Worm (Caenorhabditis elegans) whole organism, L4 larva: ENCODE data around the gene pno-1.
A peak's percentile ranks its signal among the peaks of the same experiment; 100 is the strongest.

Experiments used
- D1046.2 ChIP-seq: fragments of 200-800 bp; sonication (Bioruptor generic); IDR thresholded peaks from 2 replicates; pipeline ENCODE4 v1.3.6; 2022; ENCODE audit warnings: missing genetic modification characterization, missing compliant biosample characterization
- F37D6.2 ChIP-seq: sonication (generic microtip); optimal IDR thresholded peaks from 2 replicates; lab custom pipeline; 2016; ENCODE audit warnings: mild to moderate bottlenecking, missing genetic modification characterization, missing compliant biosample characterization
- F44E2.7 ChIP-seq: fragments of 200-800 bp; sonication (Bioruptor generic); IDR thresholded peaks from 2 replicates; pipeline ENCODE4 v2.1.2; 2022; ENCODE audit warnings: missing genetic modification characterization, missing compliant biosample characterization
- R02D3.7 ChIP-seq: fragments of 150-350 bp; sonication (generic microtip); optimal IDR thresholded peaks from 3 replicates; lab custom pipeline; 2014; ENCODE audit warnings: missing biosample characterization, missing genetic modification characterization
- T20F7.1 ChIP-seq: fragments of 200-800 bp; sonication (Bioruptor generic); optimal IDR thresholded peaks from 2 replicates; lab custom pipeline; 2018; ENCODE audit warnings: mild to moderate bottlenecking, missing genetic modification characterization, missing compliant biosample characterization
- T26A8.4 ChIP-seq: fragments of 200-800 bp; sonication (Bioruptor generic); IDR thresholded peaks from 2 replicates; pipeline ENCODE4 v1.3.6; 2022; ENCODE audit warnings: missing genetic modification characterization, missing compliant biosample characterization
- Y48G9A.11 ChIP-seq: fragments of 200-800 bp; sonication (Bioruptor generic); IDR thresholded peaks from 2 replicates; pipeline ENCODE4 v1.3.6; 2022; ENCODE audit warnings: missing genetic modification reagents, missing genetic modification characterization, missing compliant biosample characterization
- ZK337.2 ChIP-seq: fragments of 200-800 bp; sonication (Bioruptor generic); IDR thresholded peaks from 2 replicates; pipeline ENCODE4 v1.3.6; 2022; ENCODE audit warnings: missing genetic modification reagents, missing genetic modification characterization, missing compliant biosample characterization
- aly-2 ChIP-seq: sonication (generic microtip); optimal IDR thresholded peaks from 2 replicates; lab custom pipeline; 2018; ENCODE audit warnings: missing biosample characterization, missing genetic modification characterization
- ama-1 ChIP-seq: fragments of 150-350 bp; optimal IDR thresholded peaks from 2 replicates; lab custom pipeline; 2014; ENCODE audit warnings: inconsistent platforms, mixed read lengths
- arid-1 ChIP-seq: fragments of 200-800 bp; sonication (Bioruptor generic); conservative IDR thresholded peaks from 2 replicates; pipeline ENCODE4 v1.3.6; 2022; ENCODE audit warnings: missing genetic modification reagents, missing genetic modification characterization, missing compliant biosample characterization
- ceh-20 ChIP-seq: fragments of 200-800 bp; sonication (Bioruptor generic); IDR thresholded peaks from 2 replicates; pipeline ENCODE4 v1.3.6; 2022; ENCODE audit warnings: missing genetic modification reagents, missing genetic modification characterization, missing compliant biosample characterization
- ceh-28 ChIP-seq: fragments of 150-350 bp; optimal IDR thresholded peaks from 2 replicates; lab custom pipeline; 2014; ENCODE audit warnings: missing biosample characterization, missing genetic modification reagents, missing genetic modification characterization
- ceh-44 ChIP-seq: fragments of 200-800 bp; sonication (Bioruptor generic); IDR thresholded peaks from 2 replicates; pipeline ENCODE4 v1.3.6; 2022; ENCODE audit warnings: missing genetic modification reagents, missing genetic modification characterization, missing compliant biosample characterization
- ceh-62 ChIP-seq: sonication (generic microtip); optimal IDR thresholded peaks from 2 replicates; lab custom pipeline; 2017; ENCODE audit warnings: missing biosample characterization, missing genetic modification characterization
- ceh-82 ChIP-seq: sonication (generic microtip); optimal IDR thresholded peaks from 2 replicates; lab custom pipeline; 2017; ENCODE audit warnings: missing biosample characterization, missing genetic modification characterization
- cey-2 ChIP-seq: sonication (generic microtip); optimal IDR thresholded peaks from 3 replicates; lab custom pipeline; 2017; ENCODE audit warnings: missing genetic modification characterization, mild to moderate bottlenecking, missing compliant biosample characterization, antibody characterized with exemption, borderline replicate concordance; ENCODE audit not compliant: insufficient read depth
- ctbp-1 ChIP-seq: fragments of 200-800 bp; sonication (Bioruptor generic); IDR thresholded peaks from 2 replicates; pipeline ENCODE4 v1.3.6; 2022; ENCODE audit warnings: missing genetic modification reagents, missing genetic modification characterization, missing compliant biosample characterization
- dmd-8 ChIP-seq: fragments of 200-800 bp; sonication (Bioruptor generic); IDR thresholded peaks from 2 replicates; pipeline ENCODE4 v1.3.6; 2022; ENCODE audit warnings: missing genetic modification characterization, missing compliant biosample characterization
- dmd-9 ChIP-seq: fragments of 200-800 bp; sonication (Bioruptor generic); IDR thresholded peaks from 2 replicates; pipeline ENCODE4 v1.3.6; 2022; ENCODE audit warnings: missing genetic modification reagents, missing genetic modification characterization, missing compliant biosample characterization
- dpl-1 ChIP-seq: fragments of 150-350 bp; optimal IDR thresholded peaks from 2 replicates; lab custom pipeline; 2014; ENCODE audit warnings: missing biosample characterization, missing genetic modification reagents, missing genetic modification characterization
- dve-1 ChIP-seq: sonication (generic microtip); optimal IDR thresholded peaks from 2 replicates; lab custom pipeline; 2017; ENCODE audit warnings: antibody characterized with exemption, mild to moderate bottlenecking, missing genetic modification characterization, missing compliant biosample characterization; ENCODE audit not compliant: insufficient read depth
- gei-8 ChIP-seq: fragments of 200-800 bp; sonication (Bioruptor generic); optimal IDR thresholded peaks from 2 replicates; lab custom pipeline; 2018; ENCODE audit warnings: mild to moderate bottlenecking, missing genetic modification characterization, missing compliant biosample characterization
- hif-1 ChIP-seq, 2 experiments: sonication (generic microtip); optimal IDR thresholded peaks; 2 replicates each; lab custom pipeline; 2016 to 2017; ENCODE audit warnings: missing compliant biosample characterization in 2 of 2, missing genetic modification characterization in 2 of 2, missing genetic modification reagents in 2 of 2, missing genotype in 2 of 2, mild to moderate bottlenecking in 1 of 2
- hlh-11 ChIP-seq: fragments of 200-800 bp; sonication (Bioruptor generic); optimal IDR thresholded peaks from 2 replicates; lab custom pipeline; 2018; ENCODE audit warnings: mild to moderate bottlenecking, missing genetic modification characterization, missing compliant biosample characterization
- hmg-1.1 ChIP-seq: fragments of 200-800 bp; sonication (Bioruptor generic); IDR thresholded peaks from 2 replicates; pipeline ENCODE4 v1.3.6; 2022; ENCODE audit warnings: missing genetic modification reagents, missing genetic modification characterization, missing compliant biosample characterization
- lim-7 ChIP-seq: fragments of 200-800 bp; sonication (Bioruptor generic); IDR thresholded peaks from 2 replicates; pipeline ENCODE4 v1.3.6; 2022; ENCODE audit warnings: missing genetic modification characterization, missing compliant biosample characterization
- lin-1 ChIP-seq: fragments of 200-800 bp; sonication (Bioruptor generic); IDR thresholded peaks from 2 replicates; pipeline ENCODE4 v1.3.6; 2022; ENCODE audit warnings: missing genetic modification reagents, missing genetic modification characterization, missing compliant biosample characterization
- lin-15B ChIP-seq: fragments of 150-350 bp; sonication (generic microtip); optimal IDR thresholded peaks from 3 replicates; lab custom pipeline; 2014; ENCODE audit warnings: missing biosample characterization, missing genetic modification characterization
- lsy-2 ChIP-seq, 2 experiments: fragments of 150-350 bp in 1 of 2; sonication (generic microtip) in 1 of 2; optimal IDR thresholded peaks; 2 replicates each; lab custom pipeline; 2014 to 2017; ENCODE audit warnings: missing biosample characterization in 2 of 2, missing genetic modification characterization in 2 of 2
- mdl-1 ChIP-seq, 2 experiments: fragments of 150-350 bp in 1 of 2; sonication (generic microtip) in 1 of 2; optimal IDR thresholded peaks; 2 replicates each; lab custom pipeline; 2014 to 2017; ENCODE audit warnings: missing biosample characterization in 2 of 2, missing genetic modification characterization in 2 of 2
- mdt-29 ChIP-seq: fragments of 200-800 bp; sonication (Bioruptor generic); IDR thresholded peaks from 2 replicates; pipeline ENCODE4 v1.3.6; 2022; ENCODE audit warnings: missing genetic modification reagents, missing genetic modification characterization, missing compliant biosample characterization
- mep-1 ChIP-seq: fragments of 150-350 bp; sonication (generic microtip); optimal IDR thresholded peaks from 3 replicates; lab custom pipeline; 2014; ENCODE audit warnings: missing biosample characterization, missing genetic modification characterization
- mxl-3 ChIP-seq: fragments of 200-800 bp; sonication (Bioruptor generic); optimal IDR thresholded peaks from 2 replicates; lab custom pipeline; 2018; ENCODE audit warnings: mild to moderate bottlenecking, missing genetic modification characterization, missing compliant biosample characterization
- nhr-102 ChIP-seq: sonication (generic microtip); optimal IDR thresholded peaks from 2 replicates; lab custom pipeline; 2016; ENCODE audit warnings: mild to moderate bottlenecking, missing genetic modification characterization, moderate library complexity, missing compliant biosample characterization
- nhr-111 ChIP-seq: fragments of 200-800 bp; sonication (Bioruptor generic); optimal IDR thresholded peaks from 2 replicates; lab custom pipeline; 2018; ENCODE audit warnings: mild to moderate bottlenecking, missing genetic modification characterization, missing compliant biosample characterization
- nhr-25 ChIP-seq: sonication (generic microtip); optimal IDR thresholded peaks from 2 replicates; lab custom pipeline; 2017; ENCODE audit warnings: missing genetic modification characterization, mild to moderate bottlenecking, missing compliant biosample characterization, antibody characterized with exemption, moderate library complexity, borderline replicate concordance; ENCODE audit not compliant: insufficient read depth
- nhr-41 ChIP-seq: fragments of 200-800 bp; sonication (Bioruptor generic); IDR thresholded peaks from 2 replicates; pipeline ENCODE4 v1.3.6; 2022; ENCODE audit warnings: missing genetic modification reagents, missing genetic modification characterization, missing compliant biosample characterization
- nhr-48 ChIP-seq: sonication (generic microtip); optimal IDR thresholded peaks from 2 replicates; lab custom pipeline; 2016; ENCODE audit warnings: mild to moderate bottlenecking, missing genetic modification characterization, missing compliant biosample characterization
- nhr-6 ChIP-seq: fragments of 150-350 bp; optimal IDR thresholded peaks from 2 replicates; lab custom pipeline; 2014; ENCODE audit warnings: missing biosample characterization, missing genetic modification characterization
- nhr-77 ChIP-seq: fragments of 150-350 bp; optimal IDR thresholded peaks from 2 replicates; lab custom pipeline; 2014; ENCODE audit warnings: missing biosample characterization, missing genetic modification characterization
- pha-4 ChIP-seq, 2 experiments: fragments of 150-350 bp in 1 of 2; fragments of 200-800 bp in 1 of 2; sonication (Bioruptor generic) in 1 of 2; IDR thresholded peaks in 1 of 2; optimal IDR thresholded peaks in 1 of 2; 2 replicates each; pipeline versions ENCODE4 v1.3.6 to Lab custom; 2014 to 2022; ENCODE audit warnings: missing genetic modification characterization in 2 of 2, missing genetic modification reagents in 2 of 2, missing biosample characterization in 1 of 2, missing compliant biosample characterization in 1 of 2
- php-3 ChIP-seq: fragments of 200-800 bp; sonication (Bioruptor generic); IDR thresholded peaks from 2 replicates; pipeline ENCODE4 v1.3.6; 2022; ENCODE audit warnings: missing genetic modification reagents, missing genetic modification characterization, missing compliant biosample characterization
- rbr-2 ChIP-seq: sonication (generic microtip); optimal IDR thresholded peaks from 2 replicates; lab custom pipeline; 2016; ENCODE audit warnings: missing genotype, missing genetic modification characterization, missing compliant biosample characterization
- sdz-12 ChIP-seq: fragments of 200-800 bp; sonication (Bioruptor generic); optimal IDR thresholded peaks from 2 replicates; lab custom pipeline; 2018; ENCODE audit warnings: mild to moderate bottlenecking, missing genetic modification characterization, missing compliant biosample characterization
- set-16 ChIP-seq: fragments of 200-800 bp; sonication (Bioruptor generic); IDR thresholded peaks from 2 replicates; pipeline ENCODE4 v1.3.6; 2022; ENCODE audit warnings: missing genetic modification reagents, missing genetic modification characterization, missing compliant biosample characterization
- spr-1 ChIP-seq: sonication (generic microtip); optimal IDR thresholded peaks from 2 replicates; lab custom pipeline; 2016; ENCODE audit warnings: mild to moderate bottlenecking, missing genetic modification characterization, missing compliant biosample characterization
- unc-130 ChIP-seq: sonication (generic microtip); optimal IDR thresholded peaks from 2 replicates; lab custom pipeline; 2016; ENCODE audit warnings: missing genetic modification reagents, missing genetic modification characterization, missing compliant biosample characterization
- zfp-2 ChIP-seq: sonication (generic microtip); optimal IDR thresholded peaks from 2 replicates; lab custom pipeline; 2016; ENCODE audit warnings: mild to moderate bottlenecking, missing genetic modification characterization, missing compliant biosample characterization
- ztf-7 ChIP-seq: fragments of 150-350 bp; optimal IDR thresholded peaks from 2 replicates; lab custom pipeline; 2014; ENCODE audit warnings: missing biosample characterization, missing genetic modification characterization

pno-1 gene

DNA sequence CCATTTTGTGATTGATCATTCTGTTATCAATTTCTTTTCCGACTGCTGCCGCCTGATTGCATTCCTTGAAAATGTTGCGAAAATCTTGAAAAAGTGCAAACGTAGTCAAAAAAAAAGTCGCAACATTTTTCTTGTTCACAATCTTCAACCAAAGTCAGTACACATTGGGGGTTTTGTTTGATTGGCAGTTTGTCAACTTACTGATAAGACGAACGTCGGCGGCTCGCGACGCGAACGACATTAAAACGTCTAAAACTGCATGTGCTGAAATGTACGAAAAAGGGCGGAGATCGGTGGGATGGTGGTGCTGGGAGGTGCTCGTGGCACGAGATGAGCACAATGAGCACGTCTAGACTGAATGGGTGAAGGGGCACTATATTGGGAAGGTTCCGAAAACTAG, 3.9 kb downstream of the pno-1 start (continued):
- no peak for TF ChIP-seq ZK337.2 (GFP tag; lab: Robert Waterston, UW)
- TF ChIP-seq cey-2 (tag; lab: Kevin White, UChicago), result no peak
- TF ChIP-seq ztf-7, result no peak
- no peak for TF ChIP-seq dpl-1 (GFP tag; lab: Kevin White, UChicago)
- TF ChIP-seq sdz-12 (GFP tag; lab: Kevin White, UChicago), result no peak
- TF ChIP-seq ceh-28 (tag; lab: Kevin White, UChicago), result no peak
- peak; percentile 92 for TF ChIP-seq php-3 (GFP tag; lab: Robert Waterston, UW)
- 0 out of 2 replicates have a peak, but pooled peaks have one; percentile 7 for TF ChIP-seq arid-1
- TF ChIP-seq mxl-3, result peak; percentile 61
- no peak for TF ChIP-seq nhr-41 (GFP tag; lab: Robert Waterston, UW)
- no peak for TF ChIP-seq ceh-44
- no peak for TF ChIP-seq dmd-9
- TF ChIP-seq D1046.2 (GFP tag; lab: Robert Waterston, UW), result no peak
- TF ChIP-seq ceh-62, result no peak
- peak; percentile 87 for TF ChIP-seq nhr-77
- peak; percentile 56 for TF ChIP-seq gei-8 (GFP tag; lab: Kevin White, UChicago)
- TF ChIP-seq aly-2 (tag; lab: Kevin White, UChicago), result no peak
- TF ChIP-seq ctbp-1 (GFP tag; lab: Robert Waterston, UW), result no peak
- TF ChIP-seq ama-1, result peak; percentile 65
- no peak for TF ChIP-seq spr-1 (tag; lab: Kevin White, UChicago)
- TF ChIP-seq F44E2.7 (GFP tag; lab: Robert Waterston, UW), result no peak
- peak; percentile 26 to 57 for TF ChIP-seq lsy-2 (tag; optimal IDR thresholded peaks at IDR 0.05; lab: Kevin White, UChicago)
- peak; percentile 83; the same call in 1 of the 2 replicates for TF ChIP-seq lin-1 (GFP tag; lab: Robert Waterston, UW)
- peak; percentile 37; the same call in 1 of the 2 replicates for TF ChIP-seq set-16 (GFP tag; lab: Robert Waterston, UW)
- TF ChIP-seq Y48G9A.11 (GFP tag; lab: Robert Waterston, UW), result no peak
- TF ChIP-seq rbr-2 (tag; lab: Kevin White, UChicago), result no peak
- 0 out of 2 replicates have a peak, but pooled peaks have one; percentile 36 for TF ChIP-seq pha-4 (GFP tag; IDR thresholded peaks at IDR 0.05; lab: Robert Waterston, UW)
- no peak for TF ChIP-seq pha-4 (tag; optimal IDR thresholded peaks at IDR 0.05; lab: Kevin White, UChicago)
- no peak for TF ChIP-seq nhr-111 (GFP tag; lab: Kevin White, UChicago)
- TF ChIP-seq T26A8.4 (GFP tag; lab: Robert Waterston, UW), result peak; percentile 62
- TF ChIP-seq nhr-6 (tag; lab: Kevin White, UChicago), result peak; percentile 25
- TF ChIP-seq lin-15B, result no peak
- TF ChIP-seq T20F7.1, result no peak
- TF ChIP-seq mdl-1 (tag; optimal IDR thresholded peaks at IDR 0.05; lab: Kevin White, UChicago), result peak in 1 of 2 experiments; percentile 70
- peak; percentile 14 for TF ChIP-seq nhr-48
- no peak for TF ChIP-seq nhr-25 (tag; lab: Kevin White, UChicago)
- TF ChIP-seq hmg-1.1 (GFP tag; lab: Robert Waterston, UW), result no peak
- no peak for TF ChIP-seq ceh-82 (tag; lab: Kevin White, UChicago)
- no peak for TF ChIP-seq unc-130 (GFP tag; lab: Kevin White, UChicago)
- TF ChIP-seq nhr-102 (tag; lab: Kevin White, UChicago), result peak; percentile 63
- TF ChIP-seq hif-1 (tag; optimal IDR thresholded peaks at IDR 0.05; lab: Kevin White, UChicago), result no peak
- TF ChIP-seq lim-7 (GFP tag; lab: Robert Waterston, UW), result peak; percentile 49; the same call in 1 of the 2 replicates
- TF ChIP-seq dve-1 (tag; lab: Kevin White, UChicago), result peak; percentile 88
- TF ChIP-seq zfp-2 (tag; lab: Kevin White, UChicago), result no peak
- no peak for TF ChIP-seq R02D3.7 (tag; lab: Kevin White, UChicago)
- TF ChIP-seq mdt-29, result no peak
- TF ChIP-seq F37D6.2, result no peak
- peak; percentile 31 for TF ChIP-seq mep-1 (tag; lab: Kevin White, UChicago)
- no peak for TF ChIP-seq ceh-20 (GFP tag; lab: Robert Waterston, UW)
- peak; percentile 90 for TF ChIP-seq hlh-11 (tag; lab: Kevin White, UChicago)
- no peak for TF ChIP-seq dmd-8 (GFP tag; lab: Robert Waterston, UW)
